Fruit fly (Drosophila melanogaster) whole organism, embryonic: ENCODE measurements around the gene Cbl.

Source experiments
- ATbp ChIP-seq: fragments of 200-800 bp; sonication (Bioruptor generic); optimal IDR thresholded peaks from 2 replicates; lab custom pipeline; 2017; ENCODE audit warnings: missing biosample characterization, mild to moderate bottlenecking, missing genetic modification characterization, missing genetic modification reagents
- Blimp-1 ChIP-seq: fragments of 200-800 bp; sonication (Bioruptor generic); optimal IDR thresholded peaks from 3 replicates; lab custom pipeline; 2018; ENCODE audit warnings: missing biosample characterization, missing genetic modification characterization, mild to moderate bottlenecking, moderate library complexity, missing genetic modification reagents
- CG11696 ChIP-seq: fragments of 200-800 bp; sonication (Bioruptor generic); IDR thresholded peaks from 2 replicates; pipeline ENCODE4 v1.3.6; 2022; ENCODE audit warnings: missing biosample characterization, missing genetic modification characterization
- CG12104 ChIP-seq: fragments of 200-800 bp; sonication (Bioruptor generic); optimal IDR thresholded peaks from 3 replicates; lab custom pipeline; 2016; ENCODE audit warnings: missing biosample characterization, missing genetic modification characterization
- CG12155 ChIP-seq: fragments of 200-800 bp; sonication (Bioruptor generic); optimal IDR thresholded peaks from 3 replicates; lab custom pipeline; 2016; ENCODE audit warnings: missing biosample characterization, missing genetic modification characterization
- CG13123 ChIP-seq: fragments of 200-800 bp; sonication (Bioruptor generic); optimal IDR thresholded peaks from 2 replicates; lab custom pipeline; 2016; ENCODE audit warnings: missing biosample characterization, missing genetic modification characterization
- CG15073 ChIP-seq: fragments of 200-800 bp; sonication (Bioruptor generic); optimal IDR thresholded peaks from 2 replicates; lab custom pipeline; 2016; ENCODE audit warnings: missing biosample characterization, missing genetic modification characterization
- CG15696 ChIP-seq: fragments of 200-800 bp; sonication (Bioruptor generic); optimal IDR thresholded peaks from 2 replicates; lab custom pipeline; 2019; ENCODE audit warnings: missing biosample characterization, mild to moderate bottlenecking, missing genetic modification characterization, moderate library complexity
- CG17385 ChIP-seq: fragments of 200-800 bp; sonication (Bioruptor generic); optimal IDR thresholded peaks from 3 replicates; lab custom pipeline; 2018; ENCODE audit warnings: missing biosample characterization, mild to moderate bottlenecking, missing genetic modification characterization
- CG2129 ChIP-seq: fragments of 200-800 bp; sonication (Bioruptor generic); IDR thresholded peaks from 2 replicates; pipeline ENCODE4 v1.3.6; 2022; ENCODE audit warnings: missing biosample characterization, missing genetic modification characterization; ENCODE audit not compliant: partially characterized antibody
- CG30431 ChIP-seq: fragments of 200-800 bp; sonication (Bioruptor generic); optimal IDR thresholded peaks from 2 replicates; lab custom pipeline; 2017; ENCODE audit warnings: missing biosample characterization, missing genetic modification characterization
- CG31441 ChIP-seq: fragments of 200-800 bp; sonication (Bioruptor generic); IDR thresholded peaks from 2 replicates; pipeline ENCODE4 v1.3.6; 2022; ENCODE audit warnings: missing biosample characterization, missing genetic modification characterization
- CG34224 ChIP-seq: fragments of 200-800 bp; sonication (Bioruptor generic); IDR thresholded peaks from 3 replicates; pipeline ENCODE4 v1.3.6; 2022; ENCODE audit warnings: missing biosample characterization, missing genetic modification characterization; ENCODE audit not compliant: partially characterized antibody
- CG6654 ChIP-seq: fragments of 200-800 bp; sonication (Bioruptor generic); optimal IDR thresholded peaks from 2 replicates; lab custom pipeline; 2017; ENCODE audit warnings: missing biosample characterization, mild to moderate bottlenecking, missing genetic modification characterization
- CG6791 ChIP-seq: fragments of 200-800 bp; sonication (Bioruptor generic); IDR thresholded peaks from 3 replicates; pipeline ENCODE4 v1.3.6; 2022; ENCODE audit warnings: missing biosample characterization, missing genetic modification characterization; ENCODE audit not compliant: partially characterized antibody
- CG6854 ChIP-seq: fragments of 200-800 bp; sonication (Bioruptor generic); optimal IDR thresholded peaks from 3 replicates; lab custom pipeline; 2017; ENCODE audit warnings: missing biosample characterization, mild to moderate bottlenecking, missing genetic modification characterization
- CG7556 ChIP-seq: fragments of 200-800 bp; sonication (Bioruptor generic); optimal IDR thresholded peaks from 2 replicates; lab custom pipeline; 2017; ENCODE audit warnings: missing biosample characterization, mild to moderate bottlenecking, missing genetic modification characterization
- CG7745 ChIP-seq: fragments of 200-800 bp; sonication (Bioruptor generic); optimal IDR thresholded peaks from 2 replicates; lab custom pipeline; 2018; ENCODE audit warnings: missing biosample characterization, mild to moderate bottlenecking, missing genetic modification characterization, moderate library complexity
- Doc2 ChIP-seq: fragments of 200-800 bp; sonication (Bioruptor generic); IDR thresholded peaks from 2 replicates; pipeline ENCODE4 v1.3.6; 2022; ENCODE audit warnings: missing biosample characterization, missing genetic modification characterization
- Fer1 ChIP-seq: fragments of 200-800 bp; sonication (Bioruptor generic); optimal IDR thresholded peaks from 2 replicates; lab custom pipeline; 2017; ENCODE audit warnings: missing biosample characterization, mild to moderate bottlenecking, missing genetic modification characterization
- Gsc ChIP-seq: fragments of 200-800 bp; sonication (Bioruptor generic); IDR thresholded peaks from 2 replicates; pipeline ENCODE4 v1.3.6; 2022; ENCODE audit warnings: missing biosample characterization, missing genetic modification characterization
- Hmx ChIP-seq: fragments of 200-800 bp; sonication (Bioruptor generic); optimal IDR thresholded peaks from 2 replicates; lab custom pipeline; 2016; ENCODE audit warnings: missing biosample characterization, missing genetic modification characterization
- MESR4 ChIP-seq: fragments of 200-800 bp; sonication (Bioruptor generic); optimal IDR thresholded peaks from 2 replicates; lab custom pipeline; 2018; ENCODE audit warnings: missing biosample characterization, mild to moderate bottlenecking, missing genetic modification characterization, moderate library complexity
- Mad ChIP-seq: fragments of 200-800 bp; sonication (Bioruptor generic); optimal IDR thresholded peaks from 2 replicates; lab custom pipeline; 2016; ENCODE audit warnings: missing biosample characterization, missing genetic modification characterization
- Mrtf ChIP-seq: fragments of 200-800 bp; sonication (Bioruptor generic); IDR thresholded peaks from 3 replicates; pipeline ENCODE4 v1.3.6; 2022; ENCODE audit warnings: missing biosample characterization, missing genetic modification characterization
- NK7.1 ChIP-seq: fragments of 200-800 bp; sonication (Bioruptor generic); optimal IDR thresholded peaks from 3 replicates; lab custom pipeline; 2016; ENCODE audit warnings: missing biosample characterization, missing genetic modification characterization
- Nf-YA ChIP-seq: fragments of 200-800 bp; sonication (Bioruptor generic); IDR thresholded peaks from 2 replicates; pipeline ENCODE4 v1.3.6; 2022; ENCODE audit warnings: missing biosample characterization, missing genetic modification characterization
- Oaz ChIP-seq: fragments of 200-800 bp; sonication (Bioruptor generic); IDR thresholded peaks from 2 replicates; pipeline ENCODE4 v1.3.6; 2022; ENCODE audit warnings: missing biosample characterization, missing genetic modification characterization
- Scr ChIP-seq: fragments of 200-800 bp; sonication (Bioruptor generic); IDR thresholded peaks from 2 replicates; pipeline ENCODE4 v1.3.6; 2022; ENCODE audit warnings: missing biosample characterization, missing genetic modification characterization; ENCODE audit not compliant: partially characterized antibody
- YL-1 ChIP-seq: fragments of 200-800 bp; sonication (Bioruptor generic); optimal IDR thresholded peaks from 3 replicates; lab custom pipeline; 2017; ENCODE audit warnings: missing biosample characterization, mild to moderate bottlenecking, missing genetic modification characterization
- ac ChIP-seq: fragments of 200-800 bp; sonication (Bioruptor generic); optimal IDR thresholded peaks from 3 replicates; lab custom pipeline; 2017; ENCODE audit warnings: missing biosample characterization, mild to moderate bottlenecking, missing genetic modification characterization
- aop ChIP-seq: fragments of 200-800 bp; sonication (Bioruptor generic); IDR thresholded peaks from 2 replicates; pipeline ENCODE4 v1.3.6; 2022; ENCODE audit warnings: missing biosample characterization, missing genetic modification characterization
- bsh ChIP-seq, 2 experiments: fragments of 200-800 bp; sonication (Bioruptor generic); optimal IDR thresholded peaks; 2 replicates each; lab custom pipeline; 2017 to 2018; ENCODE audit warnings: mild to moderate bottlenecking in 2 of 2, missing biosample characterization in 2 of 2, missing genetic modification characterization in 2 of 2, moderate library complexity in 1 of 2
- chinmo ChIP-seq: fragments of 200-800 bp; sonication (Bioruptor generic); IDR thresholded peaks from 4 replicates; pipeline ENCODE4 v1.3.6; 2022; ENCODE audit warnings: missing biosample characterization, missing genetic modification characterization; ENCODE audit not compliant: partially characterized antibody
- dati ChIP-seq: fragments of 200-800 bp; sonication (Bioruptor generic); IDR thresholded peaks from 2 replicates; pipeline ENCODE4 v1.3.6; 2022; ENCODE audit warnings: missing biosample characterization, missing genetic modification characterization
- emc ChIP-seq: fragments of 200-800 bp; sonication (Bioruptor generic); optimal IDR thresholded peaks from 2 replicates; lab custom pipeline; 2016; ENCODE audit warnings: missing biosample characterization, missing genetic modification characterization
- en ChIP-seq: fragments of 200-800 bp; sonication (Bioruptor generic); optimal IDR thresholded peaks from 2 replicates; lab custom pipeline; 2016; ENCODE audit warnings: missing biosample characterization, missing genetic modification characterization
- gcm ChIP-seq: fragments of 200-800 bp; sonication (Bioruptor generic); optimal IDR thresholded peaks from 2 replicates; lab custom pipeline; 2019; ENCODE audit warnings: missing biosample characterization, mild to moderate bottlenecking, missing genetic modification characterization, moderate library complexity
- gfzf ChIP-seq: fragments of 200-800 bp; sonication (Bioruptor generic); optimal IDR thresholded peaks from 2 replicates; lab custom pipeline; 2016; ENCODE audit warnings: missing biosample characterization, mild to moderate bottlenecking, missing genetic modification characterization, moderate library complexity
- gsb ChIP-seq: fragments of 200-800 bp; sonication (Bioruptor generic); IDR thresholded peaks from 2 replicates; pipeline ENCODE4 v1.3.6; 2022; ENCODE audit warnings: missing biosample characterization, missing genetic modification characterization
- jigr1 ChIP-seq: fragments of 200-800 bp; sonication (Bioruptor generic); IDR thresholded peaks from 3 replicates; pipeline ENCODE4 v1.3.6; 2022; ENCODE audit warnings: missing biosample characterization, missing genetic modification characterization
- lilli ChIP-seq: fragments of 200-800 bp; sonication (Bioruptor generic); optimal IDR thresholded peaks from 3 replicates; lab custom pipeline; 2016; ENCODE audit warnings: missing biosample characterization, missing genetic modification characterization
- nmo ChIP-seq: fragments of 200-800 bp; sonication (Bioruptor generic); optimal IDR thresholded peaks from 2 replicates; lab custom pipeline; 2018; ENCODE audit warnings: missing biosample characterization, mild to moderate bottlenecking, missing genetic modification characterization, moderate library complexity
- pnt ChIP-seq: fragments of 200-800 bp; sonication (Bioruptor generic); optimal IDR thresholded peaks from 3 replicates; lab custom pipeline; 2016; ENCODE audit warnings: missing biosample characterization, missing genetic modification characterization
- sd ChIP-seq: fragments of 200-800 bp; sonication (Bioruptor generic); optimal IDR thresholded peaks from 3 replicates; lab custom pipeline; 2018; ENCODE audit warnings: missing biosample characterization, mild to moderate bottlenecking, missing genetic modification characterization, moderate library complexity
- sens ChIP-seq: fragments of 200-800 bp; sonication (Bioruptor generic); peaks from one replicate; lab custom pipeline; 2016; ENCODE audit warnings: missing biosample characterization, missing genetic modification characterization
- ssp ChIP-seq: fragments of 200-800 bp; sonication (Bioruptor generic); IDR thresholded peaks from 2 replicates; pipeline ENCODE4 v1.3.6; 2022; ENCODE audit warnings: missing biosample characterization, missing genetic modification characterization
- vnd ChIP-seq: fragments of 200-800 bp; sonication (Bioruptor generic); IDR thresholded peaks from 3 replicates; pipeline ENCODE4 v1.3.6; 2022; ENCODE audit warnings: missing biosample characterization, missing genetic modification characterization; ENCODE audit not compliant: partially characterized antibody
- wdn ChIP-seq: fragments of 200-800 bp; sonication (Bioruptor generic); IDR thresholded peaks from 2 replicates; pipeline ENCODE4 v1.3.6; 2022; ENCODE audit warnings: missing biosample characterization, missing genetic modification characterization
- zen2 ChIP-seq: fragments of 200-800 bp; sonication (Bioruptor generic); IDR thresholded peaks from 3 replicates; pipeline ENCODE4 v1.3.6; 2022; ENCODE audit warnings: missing biosample characterization, missing genetic modification characterization; ENCODE audit not compliant: partially characterized antibody

Gene Cbl

DNA sequence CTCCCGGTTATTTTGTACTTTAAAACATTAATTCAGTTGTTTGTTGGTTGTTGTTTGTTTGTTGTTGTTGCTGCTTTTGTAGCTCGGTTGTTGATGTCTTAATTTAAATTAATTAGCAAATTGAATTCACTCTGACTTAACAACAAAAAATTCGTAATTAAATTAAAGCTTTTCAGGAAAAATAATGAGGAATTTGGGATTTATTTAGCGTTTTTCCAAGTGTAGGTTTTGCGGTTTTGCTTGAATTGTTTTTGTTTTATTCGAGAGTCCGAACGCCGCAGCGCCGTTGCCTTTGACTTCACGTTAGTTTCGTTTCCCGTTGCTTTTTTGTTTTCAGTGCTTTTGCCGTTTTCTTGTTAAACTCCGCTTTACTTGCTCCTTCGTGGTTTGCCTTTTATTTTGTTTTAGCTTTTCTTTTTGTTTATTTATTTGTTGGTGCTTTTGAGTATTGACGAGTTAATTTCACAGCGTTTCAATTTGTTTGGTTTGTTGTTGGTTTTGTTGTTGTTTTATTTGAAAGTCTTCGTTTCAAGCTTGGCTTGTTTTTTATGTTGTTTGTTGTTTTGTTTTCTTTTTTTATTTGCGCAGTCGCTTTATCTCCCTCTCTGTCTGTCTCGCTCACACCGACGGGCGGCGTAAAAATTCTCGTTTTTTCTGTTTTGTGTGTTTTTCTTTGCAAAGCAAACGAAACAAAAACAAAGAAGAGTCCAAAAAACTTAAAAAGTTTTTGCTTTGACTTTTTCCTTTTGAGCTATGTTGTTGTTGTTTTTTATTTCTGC lies 16.2 kb downstream of the Cbl start (continued):
- no peak for TF ChIP-seq CG34224
- TF ChIP-seq chinmo (GFP tag; lab: Robert Waterston, UW): peak; percentile 53; the same call in 1 of the 4 replicates
- peak; percentile 22 for TF ChIP-seq emc (GFP tag; lab: Kevin White, UChicago)
- TF ChIP-seq CG13123 (GFP tag; lab: Kevin White, UChicago): no peak
- TF ChIP-seq Mrtf (GFP tag; lab: Robert Waterston, UW): no peak
- TF ChIP-seq wdn (GFP tag; lab: Robert Waterston, UW): no peak
- no peak for TF ChIP-seq CG2129 (GFP tag; lab: Robert Waterston, UW)
- no peak for TF ChIP-seq CG31441 (GFP tag; lab: Robert Waterston, UW)
- TF ChIP-seq Oaz (GFP tag; lab: Robert Waterston, UW): no peak
- no peak for TF ChIP-seq Blimp-1
- TF ChIP-seq ssp: no peak
- no peak for TF ChIP-seq CG6791 (GFP tag; lab: Robert Waterston, UW)
- TF ChIP-seq YL-1: no peak
- no peak for TF ChIP-seq gsb (GFP tag; lab: Robert Waterston, UW)
- TF ChIP-seq pnt (GFP tag; lab: Kevin White, UChicago): peak; percentile 24
- TF ChIP-seq Hmx (GFP tag; lab: Kevin White, UChicago): no peak
- no peak for TF ChIP-seq sd (tag; lab: Kevin White, UChicago)
- TF ChIP-seq sens (GFP tag; lab: Kevin White, UChicago): peak; percentile 86
- TF ChIP-seq CG12155 (GFP tag; lab: Kevin White, UChicago): peak; percentile 31
- TF ChIP-seq CG30431: no peak
- peak; percentile 75 for TF ChIP-seq ATbp
- no peak for TF ChIP-seq jigr1 (GFP tag; lab: Robert Waterston, UW)
- peak; percentile 24 for TF ChIP-seq CG17385 (GFP tag; lab: Kevin White, UChicago)
- no peak for TF ChIP-seq Scr (GFP tag; lab: Robert Waterston, UW)
- TF ChIP-seq CG7556 (GFP tag; lab: Kevin White, UChicago): no peak
- peak; percentile 10 for TF ChIP-seq en (GFP tag; lab: Kevin White, UChicago)
- peak; percentile 40 to 97 for TF ChIP-seq bsh (GFP tag; optimal IDR thresholded peaks at IDR 0.05; lab: Kevin White, UChicago)
- TF ChIP-seq Mad (GFP tag; lab: Kevin White, UChicago): peak; percentile 28
- no peak for TF ChIP-seq CG11696 (GFP tag; lab: Robert Waterston, UW)
- no peak for TF ChIP-seq MESR4 (GFP tag; lab: Kevin White, UChicago)
- TF ChIP-seq CG15073: no peak
- TF ChIP-seq Nf-YA: no peak
- peak; percentile 13 for TF ChIP-seq CG6854 (GFP tag; lab: Kevin White, UChicago)
- no peak for TF ChIP-seq aop
- TF ChIP-seq NK7.1: peak; percentile 24
- TF ChIP-seq nmo (GFP tag; lab: Kevin White, UChicago): no peak
- TF ChIP-seq zen2 (GFP tag; lab: Robert Waterston, UW): no peak
- no peak for TF ChIP-seq CG15696 (tag; lab: Kevin White, UChicago)
- TF ChIP-seq Fer1 (GFP tag; lab: Kevin White, UChicago): peak; percentile 17
- TF ChIP-seq dati (GFP tag; lab: Robert Waterston, UW): no peak
- TF ChIP-seq lilli: peak; percentile 62
- no peak for TF ChIP-seq CG6654 (GFP tag; lab: Kevin White, UChicago)
- no peak for TF ChIP-seq ac (GFP tag; lab: Kevin White, UChicago)
- no peak for TF ChIP-seq Gsc (GFP tag; lab: Robert Waterston, UW)
- TF ChIP-seq gfzf (GFP tag; lab: Kevin White, UChicago): no peak
- TF ChIP-seq vnd (GFP tag; lab: Robert Waterston, UW): no peak
- no peak for TF ChIP-seq CG7745 (tag; lab: Kevin White, UChicago)
- TF ChIP-seq Doc2 (GFP tag; lab: Robert Waterston, UW): no peak
- TF ChIP-seq gcm (GFP tag; lab: Kevin White, UChicago): no peak
- peak; percentile 19 for TF ChIP-seq CG12104
